Fruit fly (Drosophila melanogaster): ENCODE measurements around the gene CG3719.

The CG3719 gene

dm6 chrX:1370104-1370802 lies 10.0 kb downstream of the CG3719 start, which contains the start of gene ssx (continued):
- TF ChIP-seq btn (GFP tag; optimal IDR thresholded peaks at IDR 0.05) (no peak), CoRest (tag; optimal IDR thresholded peaks at IDR 0.05) (peak; percentile 3), unpg (GFP tag; optimal IDR thresholded peaks at IDR 0.05) (peak; percentile 56), dpn (GFP tag; optimal IDR thresholded peaks at IDR 0.05) (peak; percentile 23 to 47), CG13287 (GFP tag; IDR thresholded peaks at IDR 0.05; ENCODE audit: partially characterized antibody) (peak; percentile 88), ttk (GFP tag; IDR thresholded peaks at IDR 0.05) (peak; percentile 30; the same call in 1 of the 2 replicates), CG1529 (GFP tag; optimal IDR thresholded peaks at IDR 0.05) (no peak), CG1647 (GFP tag; optimal IDR thresholded peaks at IDR 0.05) (peak; percentile 13), croc (GFP tag; conservative IDR thresholded peaks at IDR 0.05) (no peak), unc-4 (GFP tag; IDR thresholded peaks at IDR 0.05; ENCODE audit: partially characterized antibody) (peak; percentile 75), CG15479 (GFP tag; optimal IDR thresholded peaks at IDR 0.05) (no peak), sug (tag; optimal IDR thresholded peaks at IDR 0.05) (peak; percentile 36), CG15011 (GFP tag; optimal IDR thresholded peaks at IDR 0.05) (no peak), CG33213 (GFP tag; optimal IDR thresholded peaks at IDR 0.05) (peak; percentile 40), CG1233 (GFP tag; optimal IDR thresholded peaks at IDR 0.05) (no peak), CG4404 (GFP tag; IDR thresholded peaks at IDR 0.05) (0 out of 2 replicates have a peak, but pooled peaks have one; percentile 13), Hmr (GFP tag; optimal IDR thresholded peaks at IDR 0.05) (no peak), Trl (optimal IDR thresholded peaks at IDR 0.05) (no peak), Trl (GFP tag; optimal IDR thresholded peaks at IDR 0.05) (peak; percentile 13), bcd (GFP tag; optimal IDR thresholded peaks at IDR 0.05) (peak; percentile 22), Mes4 (GFP tag; optimal IDR thresholded peaks at IDR 0.05) (peak; percentile 53), CG12744 (GFP tag; optimal IDR thresholded peaks at IDR 0.05) (no peak), CG15696 (tag; optimal IDR thresholded peaks at IDR 0.05) (no peak), pzg (GFP tag; optimal IDR thresholded peaks at IDR 0.05) (peak; percentile 62), slp2 (GFP tag; optimal IDR thresholded peaks at IDR 0.05) (peak; percentile 29), hbn (GFP tag; IDR thresholded peaks at IDR 0.05; ENCODE audit: partially characterized antibody) (peak; percentile 77), CG30403 (GFP tag; optimal IDR thresholded peaks at IDR 0.05) (peak; percentile 67), Oli (tag; optimal IDR thresholded peaks at IDR 0.05) (peak; percentile 4), ham (GFP tag; IDR thresholded peaks at IDR 0.05) (no peak), CG16813 (GFP tag; IDR thresholded peaks at IDR 0.05; ENCODE audit: partially characterized antibody) (peak; percentile 85), cwo (GFP tag; optimal IDR thresholded peaks at IDR 0.05) (no peak), CG12391 (tag; optimal IDR thresholded peaks at IDR 0.05) (peak; percentile 50), chn (GFP tag; optimal IDR thresholded peaks at IDR 0.05) (peak; percentile 46), sens (GFP tag) (peak; percentile 70), CG7963 (GFP tag; IDR thresholded peaks at IDR 0.05; ENCODE audit: partially characterized antibody) (peak; percentile 89; the same call in 2 of the 3 replicates), inv (GFP tag; IDR thresholded peaks at IDR 0.05; ENCODE audit: partially characterized antibody) (peak; percentile 71), CG8290 (GFP tag; optimal IDR thresholded peaks at IDR 0.05) (peak; percentile 36), CG8290 (tag; optimal IDR thresholded peaks at IDR 0.05) (peak in 1 of 2 experiments; percentile 62), row (GFP tag; IDR thresholded peaks at IDR 0.05) (peak; percentile 65; the same call in 2 of the 3 replicates), en (GFP tag; optimal IDR thresholded peaks at IDR 0.05) (peak; percentile 32), CG17912 (GFP tag; optimal IDR thresholded peaks at IDR 0.05) (no peak), CG1832 (GFP tag; optimal IDR thresholded peaks at IDR 0.05) (no peak), NC2β (GFP tag; optimal IDR thresholded peaks at IDR 0.05) (peak; percentile 6), CG18764 (GFP tag; optimal IDR thresholded peaks at IDR 0.05) (peak; percentile 24), ara (GFP tag; IDR thresholded peaks at IDR 0.05) (peak; percentile 61; the same call in 1 of the 2 replicates), Mrtf (GFP tag; IDR thresholded peaks at IDR 0.05) (0 out of 3 replicates have a peak, but pooled peaks have one; percentile 23), vfl (GFP tag; optimal IDR thresholded peaks at IDR 0.05) (no peak), bsh (GFP tag; optimal IDR thresholded peaks at IDR 0.05) (peak in 1 of 2 experiments; percentile 44), Dll (GFP tag; IDR thresholded peaks at IDR 0.05; ENCODE audit: partially characterized antibody) (peak; percentile 87)

Measured in whole organism, embryonic.